Fruit fly (Drosophila melanogaster): ENCODE data around the gene sbr.

- TF ChIP-seq CG14655 (GFP tag; optimal IDR thresholded peaks at IDR 0.05) (no peak), CG8159 (tag; optimal IDR thresholded peaks at IDR 0.05) (no peak), D1 (tag; optimal IDR thresholded peaks at IDR 0.05) (no peak), Ets98B (GFP tag; IDR thresholded peaks at IDR 0.05) (no peak), CG17806 (tag; optimal IDR thresholded peaks at IDR 0.05) (no peak), CG32121 (GFP tag; IDR thresholded peaks at IDR 0.05) (no peak)
Measured at dm6 chrX:10865580-10866331, 18.9 kb upstream of the sbr start.

Data from whole organism, pupa.